Worm (Caenorhabditis elegans): ENCODE results near the gene npp-22.

DNA sequence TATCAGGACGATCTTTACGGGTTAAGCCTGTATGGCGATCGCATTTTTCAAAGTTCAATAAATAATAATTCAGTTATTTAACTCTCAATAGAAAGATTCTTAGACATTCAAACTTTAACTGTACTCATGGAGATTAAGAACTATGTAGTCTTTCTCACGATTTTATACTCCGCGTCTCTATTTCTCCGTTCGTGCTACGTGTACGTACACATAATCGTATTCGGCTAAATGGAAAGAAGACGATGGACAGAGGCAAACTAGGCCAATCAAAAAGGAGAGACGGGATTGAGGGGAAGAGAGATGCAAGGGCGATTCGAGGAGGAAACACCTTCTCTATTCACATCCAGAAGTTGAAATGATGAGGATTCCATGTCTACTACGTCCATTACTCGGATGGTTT lies 40.1 kb upstream of the npp-22 start, which contains the start of gene bus-18:
- TF ChIP-seq pes-1 (GFP tag; IDR thresholded peaks at IDR 0.05), result no peak
- no peak for TF ChIP-seq ceh-36 (tag; optimal IDR thresholded peaks at IDR 0.05)
- TF ChIP-seq flt-1 (GFP tag; IDR thresholded peaks at IDR 0.05), result no peak
- TF ChIP-seq F13C5.2 (tag; optimal IDR thresholded peaks at IDR 0.05), result no peak
- TF ChIP-seq ama-1 (optimal IDR thresholded peaks at IDR 0.05), result no peak
- no peak for TF ChIP-seq hmbx-1 (tag; optimal IDR thresholded peaks at IDR 0.05)
- no peak for TF ChIP-seq hnd-1 (tag; optimal IDR thresholded peaks at IDR 0.05)

Data from whole organism, early embryonic.